Worm (Caenorhabditis elegans): ENCODE data around the gene B0212.3.

B0212.3 gene

DNA sequence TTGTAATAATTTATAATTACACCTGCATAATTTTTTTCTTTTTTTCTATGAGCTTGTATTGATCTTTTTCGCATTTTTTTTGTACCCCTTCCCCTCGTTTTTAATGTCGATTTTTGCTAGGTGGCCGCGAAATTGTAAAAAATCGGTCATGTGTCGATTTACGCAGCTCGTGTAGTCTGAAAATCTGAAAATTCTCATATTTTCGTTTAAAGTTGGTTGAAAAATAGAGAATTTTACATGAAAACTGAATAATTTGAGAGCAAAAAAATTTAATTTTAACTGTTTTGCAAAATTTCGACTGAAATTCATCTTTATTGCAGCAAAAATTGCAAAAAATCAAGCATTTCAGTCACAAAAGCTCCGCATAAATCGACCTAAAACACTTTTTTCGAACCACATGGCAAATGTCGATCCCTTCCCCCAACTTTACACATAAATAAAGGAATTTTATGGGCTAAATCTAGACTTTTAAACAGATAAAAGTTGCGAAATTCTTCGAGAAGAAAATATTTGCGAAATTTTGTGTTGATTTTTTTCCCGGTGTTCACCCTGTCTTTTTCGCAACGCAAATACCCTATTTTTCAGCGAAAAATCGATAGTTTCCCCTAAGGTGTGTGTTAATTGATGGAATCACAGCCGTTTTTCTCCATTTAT, 13.7 kb upstream of the B0212.3 start:
- TF ChIP-seq fkh-10 (GFP tag; optimal IDR thresholded peaks at IDR 0.05) = no peak
- peak; percentile 15 for TF ChIP-seq ceh-28 (tag; optimal IDR thresholded peaks at IDR 0.05)

DNA sequence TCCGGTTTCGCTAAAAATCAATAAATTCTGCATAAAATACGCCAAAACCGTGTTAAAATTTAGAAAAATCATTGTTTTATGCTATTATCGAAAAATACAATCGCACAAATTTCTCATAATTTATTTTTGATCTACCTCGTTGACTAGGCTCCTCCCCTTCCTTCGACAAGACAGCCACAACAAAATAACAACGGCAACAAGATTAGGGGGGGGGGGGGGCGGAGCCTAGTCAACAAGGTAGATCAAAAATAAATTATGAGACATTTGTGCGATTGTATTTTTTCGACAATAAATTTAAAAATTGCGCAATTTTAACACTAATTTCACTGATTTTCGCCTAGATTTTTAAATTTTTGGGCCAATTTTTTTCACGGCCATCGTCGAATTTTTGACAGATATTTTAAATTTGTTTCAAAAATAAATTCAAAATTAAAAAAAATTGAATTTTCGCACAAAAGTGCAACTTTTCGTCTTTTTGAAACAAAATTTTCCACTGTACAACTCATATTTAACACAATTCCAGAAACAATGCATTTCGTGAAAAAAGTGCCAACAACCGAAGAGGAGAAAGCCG, 13.1 kb upstream of the B0212.3 start, which contains the start of gene M57.2:
TSS of gene M57.2 (plus strand) at position 524 of the 574 bp plus-strand sequence.
- no peak for TF ChIP-seq fos-1 (tag; optimal IDR thresholded peaks at IDR 0.05)
- TF ChIP-seq hmg-11 (tag; optimal IDR thresholded peaks at IDR 0.05) = no peak
- TF ChIP-seq ceh-82 (tag; optimal IDR thresholded peaks at IDR 0.05) = no peak
- TF ChIP-seq fkh-2 (tag; optimal IDR thresholded peaks at IDR 0.05) = no peak
- no peak for TF ChIP-seq ceh-9 (tag; optimal IDR thresholded peaks at IDR 0.05)
- TF ChIP-seq nfya-1 (tag; optimal IDR thresholded peaks at IDR 0.05; ENCODE audit: insufficient read depth) = no peak
- no peak for TF ChIP-seq nhr-23 (tag; optimal IDR thresholded peaks at IDR 0.05)
- TF ChIP-seq nhr-76 (tag; optimal IDR thresholded peaks at IDR 0.05) = no peak
- no peak for TF ChIP-seq jun-1 (tag; optimal IDR thresholded peaks at IDR 0.05)
- no peak for TF ChIP-seq mdl-1 (tag; optimal IDR thresholded peaks at IDR 0.05)
- TF ChIP-seq nhr-12 (tag; optimal IDR thresholded peaks at IDR 0.05) = no peak
- TF ChIP-seq ztf-11 (tag; optimal IDR thresholded peaks at IDR 0.05) = no peak
- TF ChIP-seq ama-1 (optimal IDR thresholded peaks at IDR 0.05) = no peak
- TF ChIP-seq skn-1 (tag; optimal IDR thresholded peaks at IDR 0.05) = no peak
- no peak for TF ChIP-seq zag-1 (tag; optimal IDR thresholded peaks at IDR 0.05)
- no peak for TF ChIP-seq ZK546.5 (tag; optimal IDR thresholded peaks at IDR 0.05)
- TF ChIP-seq nhr-237 (tag; optimal IDR thresholded peaks at IDR 0.05) = no peak
- TF ChIP-seq nhr-67 (tag; optimal IDR thresholded peaks at IDR 0.05) = no peak
- TF ChIP-seq lin-39 (tag; optimal IDR thresholded peaks at IDR 0.05) = no peak

DNA sequence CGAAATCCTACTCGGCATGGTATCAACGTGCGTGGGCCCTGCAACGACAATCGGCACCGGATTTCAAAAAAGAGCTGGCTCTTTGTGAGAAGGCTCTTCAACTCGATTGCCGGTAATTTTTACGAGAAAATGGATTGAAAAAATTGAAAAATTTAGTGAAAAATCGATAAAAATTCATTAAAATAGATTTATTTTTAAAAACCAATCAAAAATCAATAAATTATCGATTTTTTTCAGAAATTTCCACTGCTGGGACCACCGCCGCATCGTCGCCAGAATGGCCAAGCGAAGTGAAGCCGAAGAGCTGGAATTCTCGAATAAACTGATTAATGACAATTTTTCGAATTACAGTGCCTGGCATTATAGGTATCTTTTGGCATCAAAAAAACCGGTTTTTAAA, 12.1 kb upstream of the B0212.3 start:
- peak; percentile 70 for TF ChIP-seq ceh-28 (tag; optimal IDR thresholded peaks at IDR 0.05)
- TF ChIP-seq ZK546.5 (tag; optimal IDR thresholded peaks at IDR 0.05) = no peak

DNA sequence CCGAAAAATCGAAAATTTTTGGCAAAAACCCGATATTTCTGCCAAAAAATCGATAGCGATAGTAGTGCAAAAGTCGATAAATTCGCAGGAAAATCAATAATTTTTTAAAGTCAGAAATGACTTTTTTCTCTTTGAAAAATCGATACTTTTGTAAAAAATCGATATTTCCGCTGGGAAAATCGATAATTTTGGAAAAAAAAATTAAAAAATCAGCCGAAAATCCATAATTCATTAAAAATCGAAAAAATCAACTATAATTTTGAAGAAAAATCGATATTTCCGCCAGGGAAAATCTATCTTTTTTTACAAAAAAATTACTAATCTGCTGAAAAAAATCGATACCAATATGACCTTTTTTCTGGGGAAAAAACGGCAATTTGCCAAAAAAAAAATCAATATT, 8.4 kb upstream of the B0212.3 start:
- TF ChIP-seq nhr-76 (tag; optimal IDR thresholded peaks at IDR 0.05) = no peak
- TF ChIP-seq ceh-82 (tag; optimal IDR thresholded peaks at IDR 0.05) = no peak
- peak; percentile 93 for TF ChIP-seq ceh-28 (tag; optimal IDR thresholded peaks at IDR 0.05)
- TF ChIP-seq unc-62 (GFP tag; optimal IDR thresholded peaks at IDR 0.05) = no peak

DNA sequence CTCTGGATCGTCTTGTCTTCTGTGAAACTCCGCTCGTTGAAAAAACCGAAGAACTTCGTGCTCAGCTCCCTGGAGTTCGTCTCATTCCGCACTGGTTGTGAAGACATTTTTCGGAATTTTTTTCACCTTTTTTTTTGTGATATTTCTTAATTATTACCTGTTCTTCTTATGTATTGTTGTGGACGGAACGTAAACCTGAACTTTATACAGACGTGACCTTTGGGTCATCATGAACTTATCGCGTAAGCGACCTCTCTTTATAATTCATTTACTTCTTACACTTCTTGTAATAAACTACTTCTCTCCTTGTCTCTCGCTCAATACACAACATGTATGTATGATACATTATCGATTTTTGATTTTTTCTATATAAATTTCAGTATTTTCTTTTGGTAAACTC, 7.8 kb upstream of the B0212.3 start, which contains the start of gene M57.1:
TSS of gene M57.1 (plus strand) at position 301 of the 400 bp plus-strand sequence.
- TF ChIP-seq unc-39 (tag; optimal IDR thresholded peaks at IDR 0.05) = no peak
- TF ChIP-seq elt-2 (tag; optimal IDR thresholded peaks at IDR 0.05) = no peak
- TF ChIP-seq eor-1 (tag; optimal IDR thresholded peaks at IDR 0.05) = no peak
- no peak for TF ChIP-seq ceh-28 (tag; optimal IDR thresholded peaks at IDR 0.05)
- no peak for TF ChIP-seq nhr-43 (tag; optimal IDR thresholded peaks at IDR 0.05; ENCODE audit: poor library complexity, severe bottlenecking)

DNA sequence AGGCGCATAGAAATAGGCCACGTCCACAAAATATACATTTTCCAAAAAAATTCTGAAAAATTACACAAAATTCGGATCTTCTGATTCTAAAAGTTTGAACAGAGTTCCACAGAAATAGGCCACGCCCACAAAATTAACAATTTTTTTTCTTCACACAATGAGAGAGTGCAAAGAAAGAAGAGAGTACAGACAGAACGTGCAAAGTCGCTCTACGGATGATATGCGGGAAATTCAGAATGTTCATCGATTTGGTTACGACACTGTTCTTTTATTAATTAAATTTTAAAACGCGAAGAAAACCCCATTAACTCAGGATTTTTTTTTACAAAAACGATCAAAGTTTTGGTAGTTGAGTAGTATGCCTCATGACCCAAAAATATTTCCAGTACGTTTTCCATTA, 7.0 kb upstream of the B0212.3 start:
- peak; percentile 15 for TF ChIP-seq nhr-25 (tag; optimal IDR thresholded peaks at IDR 0.05)
- TF ChIP-seq nfya-1 (tag; optimal IDR thresholded peaks at IDR 0.05; ENCODE audit: insufficient read depth) = peak; percentile 35
- no peak for TF ChIP-seq unc-62 (GFP tag; optimal IDR thresholded peaks at IDR 0.05)
- no peak for TF ChIP-seq daf-12 (tag; optimal IDR thresholded peaks at IDR 0.05)
- peak; percentile 48 for TF ChIP-seq pha-4 (tag; optimal IDR thresholded peaks at IDR 0.05)
- TF ChIP-seq nhr-43 (tag; optimal IDR thresholded peaks at IDR 0.05; ENCODE audit: poor library complexity, severe bottlenecking) = no peak
- TF ChIP-seq zag-1 (tag; optimal IDR thresholded peaks at IDR 0.05) = no peak
- no peak for TF ChIP-seq pqm-1 (tag; optimal IDR thresholded peaks at IDR 0.05)
- no peak for TF ChIP-seq fos-1 (tag; optimal IDR thresholded peaks at IDR 0.05)
- TF ChIP-seq skn-1 (tag; optimal IDR thresholded peaks at IDR 0.05) = no peak
- peak; percentile 46 for TF ChIP-seq lin-15B (tag; optimal IDR thresholded peaks at IDR 0.05)
- TF ChIP-seq lsy-12 (tag; optimal IDR thresholded peaks at IDR 0.05) = no peak
- peak; percentile 26 for TF ChIP-seq hmg-11 (tag; optimal IDR thresholded peaks at IDR 0.05)

All from whole organism, L3 larva.